Worm (Caenorhabditis elegans) whole organism, young adult: ENCODE results near the gene txt-5.

Source experiments
- F33H1.4 ChIP-seq: fragments of 200-800 bp; sonication (Bioruptor generic); IDR thresholded peaks from 2 replicates; pipeline ENCODE4 v1.3.6; 2022; ENCODE audit warnings: missing genetic modification reagents, missing genetic modification characterization, missing compliant biosample characterization
- F49E8.2 ChIP-seq: sonication (generic microtip); optimal IDR thresholded peaks from 3 replicates; lab custom pipeline; 2017; ENCODE audit warnings: missing genetic modification characterization, mild to moderate bottlenecking, missing compliant biosample characterization, antibody characterized with exemption, moderate library complexity; ENCODE audit not compliant: insufficient read depth
- F52B5.7 ChIP-seq: sonication (generic microtip); optimal IDR thresholded peaks from 2 replicates; lab custom pipeline; 2016; ENCODE audit warnings: mild to moderate bottlenecking, missing genetic modification characterization, missing compliant biosample characterization
- T26A5.8 ChIP-seq: sonication (generic microtip); optimal IDR thresholded peaks from 2 replicates; lab custom pipeline; 2016; ENCODE audit warnings: missing genetic modification characterization, missing compliant biosample characterization
- Y53F4B.3 ChIP-seq: fragments of 200-800 bp; sonication (Bioruptor generic); IDR thresholded peaks from 2 replicates; pipeline ENCODE4 v1.3.6; 2022; ENCODE audit warnings: missing genetic modification reagents, missing genetic modification characterization, missing compliant biosample characterization
- ceh-27 ChIP-seq: fragments of 200-800 bp; sonication (Bioruptor generic); optimal IDR thresholded peaks from 2 replicates; lab custom pipeline; 2018; ENCODE audit warnings: mild to moderate bottlenecking, missing genetic modification characterization, moderate library complexity, missing compliant biosample characterization
- hlh-26 ChIP-seq: fragments of 200-800 bp; sonication (Bioruptor generic); conservative IDR thresholded peaks from 2 replicates; pipeline ENCODE4 v1.3.6; 2022; ENCODE audit warnings: missing genetic modification reagents, missing genetic modification characterization, missing compliant biosample characterization
- lag-1 ChIP-seq: fragments of 200-800 bp; sonication (Bioruptor generic); IDR thresholded peaks from 2 replicates; pipeline ENCODE4 v1.3.6; 2022; ENCODE audit warnings: missing genetic modification reagents, missing genetic modification characterization, missing compliant biosample characterization
- let-526 ChIP-seq: fragments of 200-800 bp; sonication (Bioruptor generic); IDR thresholded peaks from 2 replicates; pipeline ENCODE4 v1.3.6; 2022; ENCODE audit warnings: missing genetic modification reagents, missing genetic modification characterization, missing compliant biosample characterization
- madf-8 ChIP-seq: fragments of 200-800 bp; sonication (Bioruptor generic); conservative IDR thresholded peaks from 2 replicates; pipeline ENCODE4 v1.3.6; 2022; ENCODE audit warnings: missing genetic modification reagents, missing genetic modification characterization, missing compliant biosample characterization
- nhr-120 ChIP-seq: fragments of 200-800 bp; sonication (Bioruptor generic); IDR thresholded peaks from 2 replicates; pipeline ENCODE4 v1.3.6; 2022; ENCODE audit warnings: missing genetic modification characterization, missing compliant biosample characterization
- pha-4 ChIP-seq: fragments of 150-350 bp; sonication (generic microtip); optimal IDR thresholded peaks from 2 replicates; lab custom pipeline; 2014; ENCODE audit warnings: missing biosample characterization, missing genetic modification reagents, missing genetic modification characterization
- sdz-38 ChIP-seq: sonication (generic microtip); optimal IDR thresholded peaks from 2 replicates; lab custom pipeline; 2016; ENCODE audit warnings: missing genotype, missing genetic modification characterization, missing compliant biosample characterization

ce11 chrV:7875456-7875855 lies 38.5 kb upstream of the txt-5 start, which contains the start of gene F40A3.4:
- TF ChIP-seq let-526 = no peak
- TF ChIP-seq ceh-27 (GFP tag; lab: Kevin White, UChicago) = no peak
- TF ChIP-seq lag-1 = no peak
- no peak for TF ChIP-seq sdz-38
- no peak for TF ChIP-seq hlh-26
- TF ChIP-seq madf-8 (GFP tag; lab: Robert Waterston, UW) = no peak
- TF ChIP-seq F49E8.2 (tag; lab: Kevin White, UChicago) = no peak
- TF ChIP-seq pha-4 (tag; lab: Kevin White, UChicago) = no peak
- TF ChIP-seq T26A5.8 (tag; lab: Kevin White, UChicago) = no peak
- TF ChIP-seq Y53F4B.3 (GFP tag; lab: Robert Waterston, UW) = no peak
- TF ChIP-seq nhr-120 = no peak
- no peak for TF ChIP-seq F33H1.4 (GFP tag; lab: Robert Waterston, UW)
- TF ChIP-seq F52B5.7 (tag; lab: Kevin White, UChicago) = no peak
